Fruit fly (Drosophila melanogaster): ENCODE data around the gene HDAC4.

DNA sequence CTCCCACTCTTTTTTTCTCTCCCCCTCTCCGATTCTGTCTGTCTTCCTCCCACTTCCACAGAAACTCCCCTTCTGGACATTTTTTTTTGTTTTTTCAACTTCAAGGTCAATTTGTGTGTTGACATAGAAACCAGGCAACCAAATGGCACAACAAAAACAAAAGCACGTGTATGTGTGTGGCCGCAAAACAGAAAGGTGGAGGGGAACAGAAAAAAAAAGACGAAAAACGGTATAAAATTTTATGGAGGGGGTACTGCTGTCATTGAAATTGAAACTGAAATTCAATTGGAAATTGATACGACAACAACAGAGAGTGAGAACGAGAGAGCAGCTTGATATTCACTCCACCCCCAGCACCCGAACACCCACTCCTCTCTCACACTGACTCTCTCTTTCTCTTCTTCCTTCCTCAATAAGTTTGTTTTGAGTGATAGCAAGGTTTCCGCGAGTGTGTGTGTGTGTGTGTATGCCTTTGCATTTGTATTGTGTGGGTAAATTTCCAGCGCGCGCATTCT, 6.9 kb downstream of the HDAC4 start:
- TF ChIP-seq CG33017 (tag; optimal IDR thresholded peaks at IDR 0.05) (no peak), ovo (GFP tag; optimal IDR thresholded peaks at IDR 0.05) (peak; percentile 73), CG12768 (GFP tag; optimal IDR thresholded peaks at IDR 0.05) (no peak), tj (GFP tag; optimal IDR thresholded peaks at IDR 0.05) (no peak), CG14711 (tag; optimal IDR thresholded peaks at IDR 0.05) (no peak), CG11617 (GFP tag; optimal IDR thresholded peaks at IDR 0.05) (no peak)

Data from whole organism, adult.